Fruit fly (Drosophila melanogaster): Measurements from ENCODE around the gene Roc1a.
A peak's percentile ranks its signal among the peaks of the same experiment; 100 is the strongest.

Roc1a gene

DNA sequence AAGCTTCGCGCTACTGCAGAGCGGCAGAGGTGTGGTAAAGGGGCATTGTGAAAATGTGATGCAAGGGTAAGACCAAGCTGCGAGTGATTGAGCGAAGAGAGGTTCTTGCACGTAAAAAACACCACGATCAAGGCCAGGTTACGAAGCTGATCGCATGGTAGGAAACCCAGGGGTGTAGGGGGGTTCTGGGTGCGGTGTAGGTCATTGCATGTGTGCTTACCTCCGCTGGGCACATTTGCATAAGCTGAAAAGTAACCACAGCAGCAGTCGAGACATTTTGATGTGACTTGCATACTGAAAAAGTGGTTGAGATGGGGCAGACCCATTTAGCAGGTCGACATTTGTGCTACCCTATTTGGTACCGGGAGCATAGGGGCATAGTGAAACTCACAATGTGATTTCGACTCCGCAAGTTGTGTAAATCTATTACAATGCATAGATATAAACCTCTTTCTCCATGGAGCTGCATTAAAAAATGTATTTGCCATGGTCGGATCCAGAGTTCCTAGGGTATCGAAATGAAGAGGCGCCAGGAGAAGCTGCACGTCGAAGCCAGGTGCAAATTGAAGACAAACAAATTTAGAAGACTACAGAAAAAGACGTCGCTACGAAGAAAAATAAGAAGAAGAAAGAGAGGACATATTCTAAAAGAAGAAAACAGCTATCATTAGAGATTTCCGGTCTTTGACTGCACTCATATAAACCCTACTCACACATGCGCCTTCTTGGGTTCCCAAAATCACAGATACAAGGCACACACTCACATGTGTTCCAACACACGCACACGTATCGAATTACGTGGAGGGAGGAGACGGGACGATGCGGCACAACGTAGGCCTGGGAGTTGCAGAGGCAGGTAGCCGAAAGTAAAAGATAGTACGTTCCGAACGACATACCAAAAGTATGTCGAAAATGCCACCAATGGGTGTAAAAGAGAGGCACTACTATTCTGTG lies 46.0 kb downstream of the Roc1a start (continued):
- no peak for TF ChIP-seq NFAT (GFP tag; IDR thresholded peaks at IDR 0.05)
- TF ChIP-seq ssp (GFP tag; IDR thresholded peaks at IDR 0.05) = no peak
- TF ChIP-seq CG17802 (tag; optimal IDR thresholded peaks at IDR 0.05) = no peak
- no peak for TF ChIP-seq CG11696 (GFP tag; IDR thresholded peaks at IDR 0.05)
- TF ChIP-seq Six4 (GFP tag; optimal IDR thresholded peaks at IDR 0.05) = no peak
- no peak for TF ChIP-seq Dbx (GFP tag; IDR thresholded peaks at IDR 0.05)
- no peak for TF ChIP-seq yki (optimal IDR thresholded peaks at IDR 0.05)
- TF ChIP-seq pros (GFP tag; optimal IDR thresholded peaks at IDR 0.05) = peak; percentile 88
- TF ChIP-seq CG8478 (optimal IDR thresholded peaks at IDR 0.05) = no peak
- TF ChIP-seq CG14014 (GFP tag; IDR thresholded peaks at IDR 0.05) = no peak
- TF ChIP-seq Lim3 (GFP tag; IDR thresholded peaks at IDR 0.05) = no peak
- no peak for TF ChIP-seq CG32772 (GFP tag; IDR thresholded peaks at IDR 0.05)
- no peak for TF ChIP-seq Hr39 (optimal IDR thresholded peaks at IDR 0.05)
- TF ChIP-seq Ptx1 (GFP tag; IDR thresholded peaks at IDR 0.05) = no peak
- TF ChIP-seq CG10209 (GFP tag; optimal IDR thresholded peaks at IDR 0.05) = no peak
- TF ChIP-seq repo (GFP tag; optimal IDR thresholded peaks at IDR 0.05) = no peak
- TF ChIP-seq CG7357 (GFP tag; IDR thresholded peaks at IDR 0.05) = no peak
- TF ChIP-seq C15 (GFP tag; IDR thresholded peaks at IDR 0.05) = no peak
- TF ChIP-seq gfzf (GFP tag; optimal IDR thresholded peaks at IDR 0.05) = no peak
- TF ChIP-seq pzg (GFP tag; optimal IDR thresholded peaks at IDR 0.05) = no peak
- TF ChIP-seq sim (GFP tag; IDR thresholded peaks at IDR 0.05) = no peak
- TF ChIP-seq p53 (GFP tag; optimal IDR thresholded peaks at IDR 0.05) = no peak
- TF ChIP-seq otp (GFP tag; IDR thresholded peaks at IDR 0.05) = 0 out of 3 replicates have a peak, but pooled peaks have one; percentile 29
- TF ChIP-seq CG3281 (GFP tag; optimal IDR thresholded peaks at IDR 0.05) = no peak
- no peak for TF ChIP-seq Usf (GFP tag; optimal IDR thresholded peaks at IDR 0.05)
- TF ChIP-seq kni (GFP tag; optimal IDR thresholded peaks at IDR 0.05) = peak; percentile 80
- no peak for TF ChIP-seq HLH4C (GFP tag; IDR thresholded peaks at IDR 0.05; ENCODE audit: partially characterized antibody)
- no peak for TF ChIP-seq CG16779 (GFP tag; IDR thresholded peaks at IDR 0.05)
- no peak for TF ChIP-seq CG14860 (GFP tag; IDR thresholded peaks at IDR 0.05; ENCODE audit: partially characterized antibody)
- TF ChIP-seq CG43689 (GFP tag; IDR thresholded peaks at IDR 0.05) = no peak
- TF ChIP-seq CG8944 (GFP tag; optimal IDR thresholded peaks at IDR 0.05) = no peak
- no peak for TF ChIP-seq CG1529 (GFP tag; optimal IDR thresholded peaks at IDR 0.05)
- TF ChIP-seq CG2129 (GFP tag; IDR thresholded peaks at IDR 0.05; ENCODE audit: partially characterized antibody) = no peak
- no peak for TF ChIP-seq pho (GFP tag; optimal IDR thresholded peaks at IDR 0.05)
- no peak for TF ChIP-seq mld (GFP tag; IDR thresholded peaks at IDR 0.05; ENCODE audit: partially characterized antibody)
- peak; percentile 4 for TF ChIP-seq nmo (GFP tag; optimal IDR thresholded peaks at IDR 0.05)
- no peak for TF ChIP-seq CG5180 (GFP tag; optimal IDR thresholded peaks at IDR 0.05)
- no peak for TF ChIP-seq crc (GFP tag; optimal IDR thresholded peaks at IDR 0.05)
- no peak for TF ChIP-seq B-H1 (GFP tag; IDR thresholded peaks at IDR 0.05)
- no peak for TF ChIP-seq CG12219 (GFP tag; optimal IDR thresholded peaks at IDR 0.05)
- TF ChIP-seq danr (GFP tag; IDR thresholded peaks at IDR 0.05) = no peak
- TF ChIP-seq ase (GFP tag; IDR thresholded peaks at IDR 0.05) = no peak
- TF ChIP-seq D19A (tag; optimal IDR thresholded peaks at IDR 0.05) = peak; percentile 29
- no peak for TF ChIP-seq CG34422 (GFP tag; IDR thresholded peaks at IDR 0.05)
- TF ChIP-seq klu (GFP tag; IDR thresholded peaks at IDR 0.05) = no peak
- no peak for TF ChIP-seq CG10274 (GFP tag; optimal IDR thresholded peaks at IDR 0.05)
- no peak for TF ChIP-seq CG3726 (GFP tag; IDR thresholded peaks at IDR 0.05)
- no peak for TF ChIP-seq Chrac-16 (GFP tag; optimal IDR thresholded peaks at IDR 0.05)
- peak; percentile 29 for TF ChIP-seq CG18262 (tag; optimal IDR thresholded peaks at IDR 0.05)
- TF ChIP-seq ash1 (GFP tag; optimal IDR thresholded peaks at IDR 0.05) = no peak
- peak; percentile 8 for TF ChIP-seq CG12391 (tag; optimal IDR thresholded peaks at IDR 0.05)
